Worm (Caenorhabditis elegans): ENCODE data around the gene rha-2.

DNA sequence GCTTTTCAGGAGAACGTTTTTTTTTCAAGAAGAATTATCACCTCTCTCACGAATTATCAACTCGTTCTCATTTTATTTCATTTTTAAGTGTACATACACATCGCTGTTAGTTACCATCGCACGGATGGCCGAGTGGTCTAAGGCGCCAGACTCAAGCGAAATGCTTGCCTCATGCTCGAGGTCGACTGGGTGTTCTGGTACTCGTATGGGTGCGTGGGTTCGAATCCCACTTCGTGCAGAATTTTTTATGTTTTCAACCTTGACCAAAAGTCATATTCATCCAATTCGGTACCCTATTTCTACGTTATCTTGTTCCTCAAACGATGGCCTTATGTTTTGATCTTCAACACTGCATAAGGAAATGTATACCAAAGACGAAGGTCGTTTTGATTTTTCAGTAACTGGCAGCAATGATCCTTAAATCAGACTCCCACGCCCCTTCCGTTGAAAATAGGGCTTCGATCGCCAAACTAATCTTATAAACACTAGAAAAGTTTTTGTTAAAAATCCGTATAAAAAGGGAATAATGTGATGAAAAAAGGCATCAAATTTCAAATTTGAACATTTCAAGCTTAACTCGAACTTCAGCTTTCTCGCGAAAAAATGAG lies 24.9 kb upstream of the rha-2 start, which contains the start of gene fip-1:
- TF ChIP-seq pag-3 (tag; optimal IDR thresholded peaks at IDR 0.05; ENCODE audit: borderline replicate concordance) (no peak), unc-55 (GFP tag; optimal IDR thresholded peaks at IDR 0.05) (no peak), F13H6.1 (tag; optimal IDR thresholded peaks at IDR 0.05) (no peak), ceh-30 (tag; optimal IDR thresholded peaks at IDR 0.05) (no peak), T23F11.4 (GFP tag; optimal IDR thresholded peaks at IDR 0.05) (no peak), nfya-1 (tag; optimal IDR thresholded peaks at IDR 0.05) (no peak), fkh-10 (GFP tag; optimal IDR thresholded peaks at IDR 0.05) (no peak), unc-86 (tag; optimal IDR thresholded peaks at IDR 0.05) (no peak), sox-2 (GFP tag; IDR thresholded peaks at IDR 0.05) (no peak), ceh-45 (GFP tag; IDR thresholded peaks at IDR 0.05) (no peak)

Measured in whole organism, late embryonic.